Worm (Caenorhabditis elegans) whole organism, mixed stage, embryonic: Measurements from ENCODE around the gene F58A4.1.

Experiments
- M03D4.4 ChIP-seq: sonication (generic microtip); optimal IDR thresholded peaks from 2 replicates; lab custom pipeline; 2017; ENCODE audit warnings: mild to moderate bottlenecking, missing genetic modification characterization, missing compliant biosample characterization
- bed-3 ChIP-seq: fragments of 200-800 bp; sonication (Bioruptor generic); optimal IDR thresholded peaks from 3 replicates; lab custom pipeline; 2018; ENCODE audit warnings: mild to moderate bottlenecking, missing genetic modification characterization, moderate library complexity, missing compliant biosample characterization
- blmp-1 ChIP-seq: fragments of 150-350 bp; optimal IDR thresholded peaks from 2 replicates; lab custom pipeline; 2014; ENCODE audit warnings: missing biosample characterization, missing genetic modification characterization
- ceh-39 ChIP-seq: fragments of 150-350 bp; optimal IDR thresholded peaks from 2 replicates; lab custom pipeline; 2014; ENCODE audit warnings: missing biosample characterization, missing genetic modification characterization
- ceh-83 ChIP-seq: fragments of 200-800 bp; sonication (Bioruptor generic); optimal IDR thresholded peaks from 2 replicates; lab custom pipeline; 2018; ENCODE audit warnings: mild to moderate bottlenecking, missing genetic modification characterization, missing compliant biosample characterization
- cnd-1 ChIP-seq: fragments of 200-800 bp; sonication (Bioruptor generic); optimal IDR thresholded peaks from 2 replicates; lab custom pipeline; 2018; ENCODE audit warnings: mild to moderate bottlenecking, missing genetic modification characterization, missing compliant biosample characterization
- elt-1 ChIP-seq: sonication (generic microtip); optimal IDR thresholded peaks from 2 replicates; lab custom pipeline; 2017; ENCODE audit warnings: missing genetic modification characterization, mild to moderate bottlenecking, missing compliant biosample characterization, antibody characterized with exemption, moderate library complexity, borderline replicate concordance; ENCODE audit not compliant: insufficient read depth
- elt-3 ChIP-seq: fragments of 150-350 bp; optimal IDR thresholded peaks from 2 replicates; lab custom pipeline; 2014; ENCODE audit warnings: missing biosample characterization, missing genetic modification characterization
- flh-1 ChIP-seq: fragments of 200-800 bp; sonication (Bioruptor generic); optimal IDR thresholded peaks from 2 replicates; lab custom pipeline; 2018; ENCODE audit warnings: mild to moderate bottlenecking, missing genetic modification characterization, moderate library complexity, missing compliant biosample characterization
- ham-2 ChIP-seq: fragments of 200-800 bp; sonication (Bioruptor generic); optimal IDR thresholded peaks from 2 replicates; lab custom pipeline; 2018; ENCODE audit warnings: mild to moderate bottlenecking, missing genetic modification characterization, missing compliant biosample characterization
- lin-13 ChIP-seq: fragments of 150-350 bp; optimal IDR thresholded peaks from 2 replicates; lab custom pipeline; 2014; ENCODE audit warnings: missing biosample characterization, missing genetic modification characterization
- lin-32 ChIP-seq: fragments of 200-800 bp; sonication (Bioruptor generic); optimal IDR thresholded peaks from 2 replicates; lab custom pipeline; 2018; ENCODE audit warnings: mild to moderate bottlenecking, missing genetic modification characterization, missing compliant biosample characterization
- lsy-2 ChIP-seq: fragments of 150-350 bp; optimal IDR thresholded peaks from 2 replicates; lab custom pipeline; 2014; ENCODE audit warnings: missing biosample characterization, missing genetic modification characterization
- mab-5 ChIP-seq: fragments of 150-350 bp; optimal IDR thresholded peaks from 2 replicates; lab custom pipeline; 2014; ENCODE audit warnings: missing biosample characterization, missing genetic modification characterization
- mep-1 ChIP-seq: fragments of 150-350 bp; optimal IDR thresholded peaks from 2 replicates; lab custom pipeline; 2017; ENCODE audit warnings: missing biosample characterization, missing genetic modification reagents, missing genetic modification characterization, inconsistent platforms
- mls-2 ChIP-seq: sonication (generic microtip); optimal IDR thresholded peaks from 2 replicates; lab custom pipeline; 2016; ENCODE audit warnings: mild to moderate bottlenecking, missing genetic modification characterization, moderate library complexity, missing compliant biosample characterization
- nhr-12 ChIP-seq: fragments of 150-350 bp; optimal IDR thresholded peaks from 2 replicates; lab custom pipeline; 2014; ENCODE audit warnings: missing biosample characterization, missing genetic modification characterization
- nhr-2 ChIP-seq: fragments of 150-350 bp; optimal IDR thresholded peaks from 2 replicates; lab custom pipeline; 2014; ENCODE audit warnings: missing biosample characterization, missing genetic modification characterization
- nhr-237 ChIP-seq: fragments of 150-350 bp; optimal IDR thresholded peaks from 2 replicates; lab custom pipeline; 2014; ENCODE audit warnings: missing biosample characterization, missing genetic modification characterization
- nhr-28 ChIP-seq: fragments of 150-350 bp; optimal IDR thresholded peaks from 2 replicates; lab custom pipeline; 2014; ENCODE audit warnings: missing biosample characterization, missing genetic modification characterization
- nhr-76 ChIP-seq: sonication (generic microtip); optimal IDR thresholded peaks from 2 replicates; lab custom pipeline; 2017; ENCODE audit warnings: missing biosample characterization, missing genetic modification characterization
- pha-4 ChIP-seq: fragments of 150-350 bp; optimal IDR thresholded peaks from 2 replicates; lab custom pipeline; 2018; ENCODE audit warnings: missing biosample characterization, missing genetic modification reagents, missing genetic modification characterization
- sem-2 ChIP-seq: fragments of 200-800 bp; sonication (Bioruptor generic); optimal IDR thresholded peaks from 2 replicates; lab custom pipeline; 2018; ENCODE audit warnings: mild to moderate bottlenecking, missing genetic modification characterization, missing compliant biosample characterization
- snpc-4 ChIP-seq: fragments of 150-350 bp; optimal IDR thresholded peaks from 2 replicates; lab custom pipeline; 2014; ENCODE audit warnings: missing biosample characterization, missing genetic modification characterization
- sptf-1 ChIP-seq: sonication (generic microtip); optimal IDR thresholded peaks from 2 replicates; lab custom pipeline; 2017; ENCODE audit warnings: mild to moderate bottlenecking, missing genetic modification characterization, moderate library complexity, missing compliant biosample characterization
- tbx-8 ChIP-seq: fragments of 200-800 bp; sonication (Bioruptor generic); optimal IDR thresholded peaks from 2 replicates; lab custom pipeline; 2018; ENCODE audit warnings: mild to moderate bottlenecking, missing genetic modification characterization, moderate library complexity, missing compliant biosample characterization
- unc-120 ChIP-seq: sonication (generic microtip); optimal IDR thresholded peaks from 2 replicates; lab custom pipeline; 2017; ENCODE audit warnings: missing genetic modification characterization, missing compliant biosample characterization; ENCODE audit not compliant: poor library complexity, severe bottlenecking
- unc-39 ChIP-seq: fragments of 150-350 bp; optimal IDR thresholded peaks from 2 replicates; lab custom pipeline; 2014; ENCODE audit warnings: missing biosample characterization, missing genetic modification characterization
- unc-62 ChIP-seq: fragments of 150-350 bp; optimal IDR thresholded peaks from 2 replicates; lab custom pipeline; 2014; ENCODE audit warnings: missing biosample characterization, missing genetic modification reagents, missing genetic modification characterization
- zip-8 ChIP-seq: fragments of 150-350 bp; optimal IDR thresholded peaks from 2 replicates; lab custom pipeline; 2014; ENCODE audit warnings: missing biosample characterization, missing genetic modification characterization
- ztf-11 ChIP-seq: fragments of 150-350 bp; optimal IDR thresholded peaks from 2 replicates; lab custom pipeline; 2014; ENCODE audit warnings: missing biosample characterization, missing genetic modification characterization

F58A4.1 gene

ce11 chrIII:9620148-9620547, 21.9 kb downstream of the F58A4.1 start:
- TF ChIP-seq sptf-1 (tag; lab: Kevin White, UChicago) (no peak), nhr-2 (tag; lab: Kevin White, UChicago) (no peak), unc-62 (no peak), mep-1 (tag; lab: Kevin White, UChicago) (no peak), elt-3 (no peak), zip-8 (tag; lab: Kevin White, UChicago) (no peak)

- TF ChIP-seq nhr-76 (tag; lab: Kevin White, UChicago) (no peak), sptf-1 (tag; lab: Kevin White, UChicago) (no peak), nhr-28 (tag; lab: Kevin White, UChicago) (no peak), lin-13 (no peak), elt-3 (no peak), tbx-8 (no peak), mab-5 (tag; lab: Kevin White, UChicago) (no peak), ztf-11 (tag; lab: Kevin White, UChicago) (no peak), blmp-1 (tag; lab: Kevin White, UChicago) (no peak), snpc-4 (tag; lab: Kevin White, UChicago) (no peak), unc-39 (tag; lab: Kevin White, UChicago) (no peak), flh-1 (GFP tag; lab: Kevin White, UChicago) (no peak), lsy-2 (no peak), lin-32 (GFP tag; lab: Kevin White, UChicago) (no peak)
These were observed 23.7 kb downstream of the F58A4.1 start for ce11 chrIII:9621840-9622525.

- TF ChIP-seq lsy-2, result no peak
- TF ChIP-seq unc-62, result no peak
- no peak for TF ChIP-seq sem-2 (GFP tag; lab: Kevin White, UChicago)
- TF ChIP-seq nhr-2 (tag; lab: Kevin White, UChicago), result no peak
- no peak for TF ChIP-seq blmp-1 (tag; lab: Kevin White, UChicago)
- no peak for TF ChIP-seq pha-4 (tag; lab: Kevin White, UChicago)
- TF ChIP-seq mls-2 (tag; lab: Kevin White, UChicago), result no peak
- TF ChIP-seq ceh-83 (GFP tag; lab: Kevin White, UChicago), result no peak
- TF ChIP-seq unc-39 (tag; lab: Kevin White, UChicago), result no peak
- no peak for TF ChIP-seq flh-1 (GFP tag; lab: Kevin White, UChicago)
- no peak for TF ChIP-seq nhr-76 (tag; lab: Kevin White, UChicago)
- TF ChIP-seq elt-3, result no peak
- no peak for TF ChIP-seq M03D4.4 (tag; lab: Kevin White, UChicago)
- no peak for TF ChIP-seq unc-120 (tag; lab: Kevin White, UChicago)
- no peak for TF ChIP-seq bed-3 (GFP tag; lab: Kevin White, UChicago)
- TF ChIP-seq lin-13, result no peak
- TF ChIP-seq nhr-12 (tag; lab: Kevin White, UChicago), result no peak
- no peak for TF ChIP-seq ztf-11 (tag; lab: Kevin White, UChicago)
- TF ChIP-seq elt-1 (tag; lab: Kevin White, UChicago), result no peak
- no peak for TF ChIP-seq tbx-8
These were observed 25.2 kb downstream of the F58A4.1 start for ce11 chrIII:9623460-9623859.

- TF ChIP-seq ham-2 (GFP tag; lab: Kevin White, UChicago) (no peak), cnd-1 (tag; lab: Kevin White, UChicago) (no peak), lin-13 (no peak), elt-3 (no peak), unc-62 (no peak), M03D4.4 (tag; lab: Kevin White, UChicago) (no peak), bed-3 (GFP tag; lab: Kevin White, UChicago) (no peak), ceh-39 (tag; lab: Kevin White, UChicago) (no peak), ceh-83 (GFP tag; lab: Kevin White, UChicago) (no peak), lin-32 (GFP tag; lab: Kevin White, UChicago) (no peak), nhr-237 (no peak), nhr-76 (tag; lab: Kevin White, UChicago) (no peak), flh-1 (GFP tag; lab: Kevin White, UChicago) (no peak), sem-2 (GFP tag; lab: Kevin White, UChicago) (no peak)
- TF ChIP-seq, all 35 proteins: peak for 0
These were observed 28.3 kb downstream of the F58A4.1 start for ce11 chrIII:9626602-9627001.
